Fruit fly (Drosophila melanogaster): Measurements from ENCODE around the gene CG17097.

DNA sequence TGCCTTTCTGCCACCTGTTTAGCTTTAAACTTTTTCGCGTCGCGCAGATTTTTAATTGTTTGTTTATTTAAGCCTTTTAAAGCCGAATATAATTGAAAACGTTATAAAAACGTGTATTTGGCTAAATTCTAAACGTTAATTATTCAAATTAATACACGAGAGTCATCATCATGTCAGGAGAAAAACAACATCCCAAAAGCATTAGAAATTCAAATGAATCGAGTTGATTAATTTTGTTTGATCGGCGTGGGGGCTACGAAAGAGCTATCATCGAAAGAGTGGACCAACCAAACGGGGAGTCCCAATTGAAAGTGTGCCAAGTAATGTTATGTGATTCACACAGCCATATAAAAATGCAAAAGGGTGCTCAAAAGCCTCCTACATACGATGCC, 41.6 kb downstream of the CG17097 start:
- TF ChIP-seq CTCF (optimal IDR thresholded peaks at IDR 0.05) (no peak), CG8478 (optimal IDR thresholded peaks at IDR 0.05) (no peak)

Measured in S2 (cell line).